Worm (Caenorhabditis elegans): ENCODE data around the gene Y43F8B.19.

The Y43F8B.19 gene

ce11 chrV:19529168-19529567, 17.1 kb upstream of the Y43F8B.19 start (continued):
- peak; percentile 98 for TF ChIP-seq tbx-2 (tag; optimal IDR thresholded peaks at IDR 0.05)
- peak; percentile 55 for TF ChIP-seq mef-2 (tag; optimal IDR thresholded peaks at IDR 0.05)
- TF ChIP-seq swsn-7 (tag; optimal IDR thresholded peaks at IDR 0.05), result peak; percentile 94
- TF ChIP-seq grh-1 (GFP tag; IDR thresholded peaks at IDR 0.05), result peak; percentile 90
- no peak for TF ChIP-seq sptf-1 (tag; optimal IDR thresholded peaks at IDR 0.05)
- peak; percentile 83 for TF ChIP-seq snpc-4 (tag; optimal IDR thresholded peaks at IDR 0.05)
- TF ChIP-seq fos-1 (tag; optimal IDR thresholded peaks at IDR 0.05), result peak; percentile 81

- TF ChIP-seq ama-1 (optimal IDR thresholded peaks at IDR 0.05), result no peak
- no peak for TF ChIP-seq vab-15 (tag; optimal IDR thresholded peaks at IDR 0.05)
- peak; percentile 65 for TF ChIP-seq snu-23 (GFP tag; optimal IDR thresholded peaks at IDR 0.05)
- no peak for TF ChIP-seq isw-1 (GFP tag; IDR thresholded peaks at IDR 0.05)
- TF ChIP-seq nhr-20 (tag; optimal IDR thresholded peaks at IDR 0.05), result peak; percentile 82
- TF ChIP-seq fkh-4 (tag; optimal IDR thresholded peaks at IDR 0.05; ENCODE audit: borderline replicate concordance), result no peak
- TF ChIP-seq lsy-2 (tag; optimal IDR thresholded peaks at IDR 0.05), result peak in 1 of 2 experiments; percentile 10
- no peak for TF ChIP-seq nhr-77 (tag; optimal IDR thresholded peaks at IDR 0.05)
- TF ChIP-seq Y116A8C.19 (tag; optimal IDR thresholded peaks at IDR 0.05; ENCODE audit: borderline replicate concordance), result no peak
- no peak for TF ChIP-seq sox-4 (tag; optimal IDR thresholded peaks at IDR 0.05)
- peak; percentile 83 for TF ChIP-seq nhr-19 (GFP tag; conservative IDR thresholded peaks at IDR 0.05)
- TF ChIP-seq nhr-71 (tag; optimal IDR thresholded peaks at IDR 0.05), result peak; percentile 78
- TF ChIP-seq ets-5 (GFP tag; IDR thresholded peaks at IDR 0.05), result no peak
- TF ChIP-seq lin-35 (GFP tag; optimal IDR thresholded peaks at IDR 0.05), result peak in 1 of 2 experiments; percentile 82
- TF ChIP-seq unc-130 (tag; optimal IDR thresholded peaks at IDR 0.05), result peak; percentile 71
- peak; percentile 40 for TF ChIP-seq blmp-1 (tag; optimal IDR thresholded peaks at IDR 0.05)
- TF ChIP-seq pqm-1 (tag; optimal IDR thresholded peaks at IDR 0.05), result peak; percentile 70
- TF ChIP-seq tbx-2 (tag; optimal IDR thresholded peaks at IDR 0.05), result peak; percentile 57
- peak; percentile 48; the same call in 1 of the 2 replicates for TF ChIP-seq grh-1 (GFP tag; IDR thresholded peaks at IDR 0.05)
- TF ChIP-seq F16B12.6 (tag; optimal IDR thresholded peaks at IDR 0.05), result no peak
- TF ChIP-seq nhr-90 (tag; optimal IDR thresholded peaks at IDR 0.05; ENCODE audit: poor library complexity), result peak; percentile 83
- no peak for TF ChIP-seq nhr-11 (tag; optimal IDR thresholded peaks at IDR 0.05)
- TF ChIP-seq lin-13 (GFP tag; optimal IDR thresholded peaks at IDR 0.05), result no peak
- peak in 2 of 6 experiments; percentile 75 to 96 for TF ChIP-seq elt-3 (tag; optimal IDR thresholded peaks at IDR 0.05)
- TF ChIP-seq swsn-7 (tag; optimal IDR thresholded peaks at IDR 0.05), result no peak
- peak; percentile 19 for TF ChIP-seq C16A3.4 (tag; optimal IDR thresholded peaks at IDR 0.05)
- no peak for TF ChIP-seq nhr-76 (tag; optimal IDR thresholded peaks at IDR 0.05)
- no peak for TF ChIP-seq mef-2 (tag; optimal IDR thresholded peaks at IDR 0.05)
- peak; percentile 90 for TF ChIP-seq nhr-85 (tag)
- TF ChIP-seq C04F5.9 (tag; optimal IDR thresholded peaks at IDR 0.05), result no peak
- peak; percentile 41 for TF ChIP-seq nhr-47 (tag; optimal IDR thresholded peaks at IDR 0.05)
- peak; percentile 97 for TF ChIP-seq elt-2 (tag; optimal IDR thresholded peaks at IDR 0.05)
- no peak for TF ChIP-seq ceh-82 (tag; optimal IDR thresholded peaks at IDR 0.05)
- peak; percentile 32 for TF ChIP-seq jun-1 (tag; optimal IDR thresholded peaks at IDR 0.05)
- TF ChIP-seq lin-14 (GFP tag; optimal IDR thresholded peaks at IDR 0.05), result peak; percentile 73
- TF ChIP-seq dpl-1 (GFP tag; optimal IDR thresholded peaks at IDR 0.05), result peak in 1 of 3 experiments; percentile 26
- TF ChIP-seq zip-4 (GFP tag; optimal IDR thresholded peaks at IDR 0.05), result no peak
- peak in 1 of 2 experiments; percentile 95 for TF ChIP-seq mdl-1 (tag; optimal IDR thresholded peaks at IDR 0.05)
- TF ChIP-seq tlp-1 (tag; optimal IDR thresholded peaks at IDR 0.05), result peak; percentile 22
- TF ChIP-seq lir-3 (tag; optimal IDR thresholded peaks at IDR 0.05; ENCODE audit: poor library complexity), result peak; percentile 26
Observed at ce11 chrV:19527565-19527964, 15.5 kb upstream of the Y43F8B.19 start.
